Fruit fly (Drosophila melanogaster) whole organism: Measurements from ENCODE around the gene CG3198.

ENCODE experiments used
- CG8478 ChIP-seq: fragments of >200 bp; optimal IDR thresholded peaks from 2 replicates; lab custom pipeline; 2018; ENCODE audit warnings: inconsistent platforms
- Dll ChIP-seq: fragments of >200 bp; optimal IDR thresholded peaks from 2 replicates; lab custom pipeline; 2017
- EcR ChIP-seq, 2 experiments: fragments of >200 bp; optimal IDR thresholded peaks; 2 replicates each; lab custom pipeline; 2017; ENCODE audit warnings: missing biosample characterization in 2 of 2, missing genetic modification characterization in 2 of 2, missing genetic modification reagents in 2 of 2
- pan ChIP-seq: fragments of >200 bp; optimal IDR thresholded peaks from 2 replicates; lab custom pipeline; 2017
- psq ChIP-seq: fragments of >200 bp; optimal IDR thresholded peaks from 2 replicates; lab custom pipeline; 2017
- usp ChIP-seq: fragments of >200 bp; optimal IDR thresholded peaks from 2 replicates; lab custom pipeline; 2017; ENCODE audit warnings: missing biosample characterization, missing genetic modification characterization, mixed read lengths

The CG3198 gene

dm6 chrX:6673637-6674487 lies at the start of gene CG3198, which contains the start of gene Mcm6:
TSS of gene CG3198 (minus strand) at chrX:6673973.
TSS of gene Mcm6 (plus strand) at chrX:6674387.
- TF ChIP-seq pan (lab: Kevin White, UChicago) (no peak), EcR (GFP tag; optimal IDR thresholded peaks at IDR 0.05; lab: Kevin White, UChicago) (no peak)

DNA sequence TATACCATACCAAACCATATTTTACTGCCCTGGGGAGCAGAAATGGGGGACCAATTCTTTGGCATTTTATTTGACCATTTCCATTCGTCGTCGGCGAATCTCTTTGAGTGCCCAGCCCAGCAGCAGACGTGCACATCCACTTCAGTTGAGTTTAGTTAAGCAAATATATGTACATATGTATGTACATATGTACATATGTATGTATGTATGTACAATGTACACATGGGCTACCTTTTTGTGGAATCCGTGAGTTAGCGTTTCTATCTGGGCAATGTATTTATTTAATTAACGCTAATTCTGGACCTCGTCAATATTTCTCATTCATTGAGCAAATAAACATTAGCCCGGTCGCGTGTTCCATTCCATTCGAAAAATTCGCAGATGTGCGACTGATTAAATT lies 46.2 kb upstream of the CG3198 start:
- TF ChIP-seq usp (GFP tag; lab: Kevin White, UChicago): no peak
- no peak for TF ChIP-seq CG8478 (lab: Kevin White, UChicago)
- no peak for TF ChIP-seq EcR (GFP tag; optimal IDR thresholded peaks at IDR 0.05; lab: Kevin White, UChicago)
- TF ChIP-seq pan (lab: Kevin White, UChicago): no peak
- no peak for TF ChIP-seq psq (lab: Kevin White, UChicago)
- no peak for TF ChIP-seq Dll

DNA sequence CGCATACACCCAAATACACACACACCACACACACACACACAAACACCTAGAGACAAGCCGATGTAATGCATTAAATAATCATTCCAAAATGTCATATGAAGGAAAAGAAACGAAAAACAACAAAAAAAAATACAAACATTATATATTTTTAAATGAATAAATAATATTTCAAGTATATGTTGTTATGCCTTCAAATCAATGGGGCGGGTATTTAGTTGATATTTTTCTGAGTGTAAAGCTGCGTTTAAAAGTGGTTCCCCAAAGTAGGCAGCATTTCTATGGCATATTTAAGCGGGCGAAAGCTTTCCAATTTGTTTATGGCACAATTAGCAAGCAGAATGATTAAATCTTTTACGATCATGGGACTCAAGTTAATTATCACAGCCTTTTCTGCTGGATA lies 45.5 kb upstream of the CG3198 start:
- TF ChIP-seq psq (lab: Kevin White, UChicago) (no peak), usp (GFP tag; lab: Kevin White, UChicago) (no peak), EcR (GFP tag; optimal IDR thresholded peaks at IDR 0.05; lab: Kevin White, UChicago) (no peak), Dll (no peak), CG8478 (lab: Kevin White, UChicago) (no peak), pan (lab: Kevin White, UChicago) (no peak)

- TF ChIP-seq usp (GFP tag; lab: Kevin White, UChicago): no peak
- no peak for TF ChIP-seq EcR (GFP tag; optimal IDR thresholded peaks at IDR 0.05; lab: Kevin White, UChicago)
- no peak for TF ChIP-seq Dll
- TF ChIP-seq CG8478 (lab: Kevin White, UChicago): no peak
- no peak for TF ChIP-seq pan (lab: Kevin White, UChicago)
- no peak for TF ChIP-seq psq (lab: Kevin White, UChicago)
Observed at dm6 chrX:6716170-6716569, 42.4 kb upstream of the CG3198 start.

DNA sequence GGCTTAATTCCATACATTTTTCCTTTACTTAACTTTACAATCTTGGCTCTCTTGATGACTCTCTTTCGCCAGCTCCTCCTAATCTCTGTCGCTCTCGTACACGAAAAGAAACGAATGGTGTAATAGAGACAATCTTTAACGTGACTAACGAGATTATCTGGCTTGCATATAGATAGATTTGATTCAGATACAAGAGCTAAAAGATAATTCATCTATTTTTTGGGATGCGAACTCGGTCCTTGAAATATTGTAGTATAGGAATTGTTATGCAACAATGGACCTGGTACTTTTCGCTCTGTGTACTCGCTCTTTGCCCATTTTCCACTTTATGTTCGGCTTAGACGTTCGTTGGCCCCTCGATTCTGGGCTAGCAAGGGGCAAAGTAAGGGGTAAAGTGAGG lies 37.5 kb upstream of the CG3198 start:
- TF ChIP-seq EcR (GFP tag; optimal IDR thresholded peaks at IDR 0.05; lab: Kevin White, UChicago) (no peak), pan (lab: Kevin White, UChicago) (no peak), CG8478 (lab: Kevin White, UChicago) (no peak), psq (lab: Kevin White, UChicago) (no peak), usp (GFP tag; lab: Kevin White, UChicago) (no peak), Dll (no peak)

DNA sequence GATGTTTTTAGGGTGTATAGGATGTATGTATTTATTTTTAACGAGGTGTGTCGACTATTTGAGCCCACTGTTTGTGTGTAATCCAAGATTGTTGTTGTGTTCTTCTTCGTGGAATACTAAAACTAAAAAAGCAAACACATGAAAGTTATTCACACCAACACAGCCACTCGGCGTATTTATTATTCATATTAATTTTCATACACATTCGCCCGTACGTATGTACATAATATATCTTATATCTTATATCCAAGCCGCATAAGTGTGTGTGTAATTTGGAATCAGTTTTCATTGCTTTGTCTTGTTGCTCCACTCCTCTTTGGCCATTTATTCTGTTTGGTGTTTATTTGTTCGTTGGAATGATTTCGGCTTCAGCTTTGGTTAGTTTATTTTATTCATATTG lies 36.9 kb upstream of the CG3198 start:
- TF ChIP-seq Dll: no peak
- no peak for TF ChIP-seq usp (GFP tag; lab: Kevin White, UChicago)
- no peak for TF ChIP-seq psq (lab: Kevin White, UChicago)
- TF ChIP-seq EcR (GFP tag; optimal IDR thresholded peaks at IDR 0.05; lab: Kevin White, UChicago): no peak
- no peak for TF ChIP-seq pan (lab: Kevin White, UChicago)
- no peak for TF ChIP-seq CG8478 (lab: Kevin White, UChicago)

- no peak for TF ChIP-seq pan (lab: Kevin White, UChicago)
Observed at dm6 chrX:6710258-6710657, 36.5 kb upstream of the CG3198 start.

- TF ChIP-seq Dll: no peak
- TF ChIP-seq pan (lab: Kevin White, UChicago): no peak
- no peak for TF ChIP-seq EcR (GFP tag; optimal IDR thresholded peaks at IDR 0.05; lab: Kevin White, UChicago)
- TF ChIP-seq CG8478 (lab: Kevin White, UChicago): no peak
- TF ChIP-seq usp (GFP tag; lab: Kevin White, UChicago): no peak
- no peak for TF ChIP-seq psq (lab: Kevin White, UChicago)
Observed at dm6 chrX:6709252-6710037, 35.7 kb upstream of the CG3198 start.

DNA sequence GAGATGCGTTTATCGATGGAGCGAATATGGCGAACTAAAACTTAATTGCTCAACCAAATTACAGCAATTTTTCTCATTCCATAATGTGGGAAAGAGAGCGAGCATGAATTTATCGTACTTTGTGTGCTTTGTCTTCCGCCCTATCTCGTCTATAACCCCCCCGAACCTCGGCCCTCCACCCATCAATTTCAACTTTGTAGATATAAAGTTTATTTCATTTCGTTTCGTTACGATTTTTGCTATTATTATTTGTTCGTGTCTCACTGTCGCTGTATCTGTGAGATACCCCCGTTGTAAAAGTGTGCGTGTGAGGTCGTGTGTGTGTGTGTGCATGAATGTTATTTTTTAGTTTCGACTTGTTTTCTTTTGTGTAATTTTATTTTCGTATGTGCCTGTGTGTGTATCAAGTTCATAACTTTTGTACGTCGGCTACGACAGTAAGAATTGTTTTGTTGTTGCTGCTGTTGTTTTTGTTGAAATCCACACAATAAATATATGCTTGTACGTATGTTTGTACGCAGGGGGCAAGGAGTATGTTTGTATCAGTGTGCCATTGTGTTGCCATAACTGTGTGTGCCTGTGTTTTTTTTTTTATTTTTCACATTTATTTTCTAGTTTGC lies 34.9 kb upstream of the CG3198 start:
- TF ChIP-seq pan (lab: Kevin White, UChicago) (no peak), Dll (no peak)

- TF ChIP-seq CG8478 (lab: Kevin White, UChicago) (no peak), psq (lab: Kevin White, UChicago) (no peak), Dll (no peak), EcR (GFP tag; optimal IDR thresholded peaks at IDR 0.05; lab: Kevin White, UChicago) (peak in 1 of 2 experiments; percentile 76)
Observed at dm6 chrX:6708138-6708537, 34.4 kb upstream of the CG3198 start.

DNA sequence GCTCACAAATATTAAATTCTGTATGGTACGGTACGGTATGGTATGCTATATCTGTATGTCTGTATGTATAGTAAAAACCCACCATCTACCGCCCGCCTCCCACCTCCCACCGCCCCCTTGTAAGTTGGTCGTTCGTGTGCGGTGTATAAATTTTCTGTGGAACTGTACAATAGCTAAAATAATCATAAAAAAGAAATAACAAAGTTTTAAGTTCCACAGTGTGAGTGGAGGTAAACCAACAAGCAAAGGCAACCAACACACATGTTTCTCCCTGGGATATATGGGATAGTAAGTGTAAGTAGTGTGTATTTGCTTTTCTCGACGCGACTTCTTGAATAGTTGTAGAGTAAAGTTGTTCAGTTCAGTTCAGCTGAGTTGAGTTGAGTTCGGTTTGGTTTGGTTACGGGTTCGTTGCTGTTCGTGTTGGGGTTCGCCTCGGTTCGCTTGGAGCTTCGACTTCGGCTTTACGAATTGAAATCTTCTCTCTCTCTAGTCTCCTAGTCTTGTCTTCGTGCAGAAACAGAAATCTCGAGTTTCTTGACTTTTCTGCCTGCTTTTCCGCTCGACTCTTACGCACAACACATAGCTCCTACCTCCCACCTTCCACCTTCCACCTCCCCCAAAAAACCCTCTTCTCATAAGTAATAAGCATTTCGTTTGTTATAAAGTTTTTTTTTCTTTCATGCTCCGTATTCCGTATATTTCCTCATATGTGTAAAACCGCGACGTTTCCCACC lies 33.0 kb upstream of the CG3198 start:
- TF ChIP-seq EcR (GFP tag; optimal IDR thresholded peaks at IDR 0.05; lab: Kevin White, UChicago) (peak in 1 of 2 experiments; percentile 59), psq (lab: Kevin White, UChicago) (no peak)
